Fruit fly (Drosophila melanogaster) whole organism, embryonic: ENCODE results near the gene Glut3.

ENCODE experiments used
- Awh ChIP-seq: fragments of 200-800 bp; sonication (Bioruptor generic); IDR thresholded peaks from 2 replicates; pipeline ENCODE4, ENCODE4 v1.3.6; 2022; ENCODE audit warnings: missing biosample characterization, missing genetic modification characterization
- Bgb ChIP-seq: fragments of 200-800 bp; sonication (Bioruptor generic); IDR thresholded peaks from 2 replicates; pipeline ENCODE4 v1.3.6; 2022; ENCODE audit warnings: missing biosample characterization, missing genetic modification characterization; ENCODE audit not compliant: partially characterized antibody
- CG10462 ChIP-seq: fragments of 200-800 bp; sonication (Bioruptor generic); optimal IDR thresholded peaks from 2 replicates; lab custom pipeline; 2016; ENCODE audit warnings: missing biosample characterization, missing genetic modification characterization
- CG10979 ChIP-seq: fragments of 200-800 bp; sonication (Bioruptor generic); optimal IDR thresholded peaks from 2 replicates; lab custom pipeline; 2018; ENCODE audit warnings: missing biosample characterization, mild to moderate bottlenecking, missing genetic modification characterization, moderate library complexity
- CG11398 ChIP-seq: fragments of 200-800 bp; sonication (Bioruptor generic); optimal IDR thresholded peaks from 2 replicates; lab custom pipeline; 2016; ENCODE audit warnings: missing biosample characterization, missing genetic modification characterization
- CG12236 ChIP-seq: fragments of 200-800 bp; sonication (Bioruptor generic); optimal IDR thresholded peaks from 2 replicates; lab custom pipeline; 2016; ENCODE audit warnings: missing biosample characterization, missing genetic modification characterization
- CG12744 ChIP-seq: fragments of 200-800 bp; sonication (Bioruptor generic); optimal IDR thresholded peaks from 2 replicates; lab custom pipeline; 2016; ENCODE audit warnings: missing biosample characterization, missing genetic modification characterization
- CG12942 ChIP-seq: fragments of 200-800 bp; sonication (Bioruptor generic); optimal IDR thresholded peaks from 3 replicates; lab custom pipeline; 2016; ENCODE audit warnings: missing biosample characterization, missing genetic modification characterization
- CG13296 ChIP-seq: fragments of 200-800 bp; sonication (Bioruptor generic); optimal IDR thresholded peaks from 3 replicates; lab custom pipeline; 2018; ENCODE audit warnings: missing biosample characterization, mild to moderate bottlenecking, missing genetic modification characterization
- CG14710 ChIP-seq: fragments of 200-800 bp; sonication (Bioruptor generic); optimal IDR thresholded peaks from 3 replicates; lab custom pipeline; 2019; ENCODE audit warnings: missing biosample characterization, mild to moderate bottlenecking, missing genetic modification characterization, moderate library complexity
- CG15269 ChIP-seq: fragments of 200-800 bp; sonication (Bioruptor generic); optimal IDR thresholded peaks from 2 replicates; lab custom pipeline; 2018; ENCODE audit warnings: missing biosample characterization, mild to moderate bottlenecking, missing genetic modification characterization, moderate library complexity
- CG17568 ChIP-seq: fragments of 200-800 bp; sonication (Bioruptor generic); optimal IDR thresholded peaks from 2 replicates; lab custom pipeline; 2018; ENCODE audit warnings: missing biosample characterization, mild to moderate bottlenecking, missing genetic modification characterization, moderate library complexity
- CG1832 ChIP-seq: fragments of 200-800 bp; sonication (Bioruptor generic); optimal IDR thresholded peaks from 2 replicates; lab custom pipeline; 2017; ENCODE audit warnings: missing biosample characterization, mild to moderate bottlenecking, missing genetic modification characterization, inconsistent platforms
- CG30431 ChIP-seq: fragments of 200-800 bp; sonication (Bioruptor generic); optimal IDR thresholded peaks from 2 replicates; lab custom pipeline; 2017; ENCODE audit warnings: missing biosample characterization, missing genetic modification characterization
- CG3281 ChIP-seq: fragments of 200-800 bp; sonication (Bioruptor generic); optimal IDR thresholded peaks from 3 replicates; lab custom pipeline; 2017; ENCODE audit warnings: missing biosample characterization, mild to moderate bottlenecking, missing genetic modification characterization
- CG4328 ChIP-seq: fragments of 200-800 bp; sonication (Bioruptor generic); optimal IDR thresholded peaks from 3 replicates; lab custom pipeline; 2017; ENCODE audit warnings: missing biosample characterization, missing genetic modification reagents, missing genetic modification characterization
- CG43689 ChIP-seq: fragments of 200-800 bp; sonication (Bioruptor generic); IDR thresholded peaks from 2 replicates; pipeline ENCODE4 v1.3.6; 2022; ENCODE audit warnings: missing biosample characterization, missing genetic modification characterization
- CG5180 ChIP-seq: fragments of 200-800 bp; sonication (Bioruptor generic); optimal IDR thresholded peaks from 3 replicates; lab custom pipeline; 2017; ENCODE audit warnings: missing biosample characterization, missing genetic modification characterization, mild to moderate bottlenecking, moderate library complexity, missing genetic modification reagents
- CG5245 ChIP-seq: fragments of 200-800 bp; sonication (Bioruptor generic); optimal IDR thresholded peaks from 3 replicates; lab custom pipeline; 2016; ENCODE audit warnings: missing biosample characterization, missing genetic modification characterization
- CG6683 ChIP-seq: fragments of 200-800 bp; sonication (Bioruptor generic); optimal IDR thresholded peaks from 2 replicates; lab custom pipeline; 2017; ENCODE audit warnings: missing biosample characterization, mild to moderate bottlenecking, missing genetic modification characterization, missing genetic modification reagents
- CG6813 ChIP-seq: fragments of 200-800 bp; sonication (Bioruptor generic); optimal IDR thresholded peaks from 2 replicates; lab custom pipeline; 2017; ENCODE audit warnings: missing biosample characterization, missing genetic modification characterization, mild to moderate bottlenecking, moderate library complexity, missing genetic modification reagents
- CG6854 ChIP-seq: fragments of 200-800 bp; sonication (Bioruptor generic); optimal IDR thresholded peaks from 3 replicates; lab custom pipeline; 2017; ENCODE audit warnings: missing biosample characterization, mild to moderate bottlenecking, missing genetic modification characterization
- CG7839 ChIP-seq: fragments of 200-800 bp; sonication (Bioruptor generic); optimal IDR thresholded peaks from 3 replicates; lab custom pipeline; 2018; ENCODE audit warnings: missing biosample characterization, mild to moderate bottlenecking, missing genetic modification characterization, moderate library complexity
- CG7987 ChIP-seq: fragments of 200-800 bp; sonication (Bioruptor generic); optimal IDR thresholded peaks from 2 replicates; lab custom pipeline; 2018; ENCODE audit warnings: missing biosample characterization, mild to moderate bottlenecking, missing genetic modification characterization, moderate library complexity
- Chrac-16 ChIP-seq: fragments of 200-800 bp; sonication (Bioruptor generic); optimal IDR thresholded peaks from 3 replicates; lab custom pipeline; 2016; ENCODE audit warnings: missing biosample characterization, missing genetic modification characterization
- Dip3 ChIP-seq: fragments of 200-800 bp; sonication (Bioruptor generic); optimal IDR thresholded peaks from 3 replicates; lab custom pipeline; 2016; ENCODE audit warnings: missing biosample characterization, missing genetic modification characterization
- Dref ChIP-seq: fragments of 200-800 bp; sonication (Bioruptor generic); IDR thresholded peaks from 2 replicates; pipeline ENCODE4 v1.3.6; 2022; ENCODE audit warnings: missing biosample characterization, missing genetic modification characterization
- HLHmδ ChIP-seq: fragments of 200-800 bp; sonication (Bioruptor generic); optimal IDR thresholded peaks from 2 replicates; lab custom pipeline; 2018; ENCODE audit warnings: missing biosample characterization, mild to moderate bottlenecking, missing genetic modification characterization, moderate library complexity
- Hand ChIP-seq: fragments of 200-800 bp; sonication (Bioruptor generic); optimal IDR thresholded peaks from 2 replicates; lab custom pipeline; 2017; ENCODE audit warnings: mild to moderate bottlenecking, missing biosample characterization, missing genetic modification reagents, missing genetic modification characterization
- Hr78 ChIP-seq, 2 experiments: fragments of 200-800 bp in 1 of 2; fragments of >200 bp in 1 of 2; sonication (Bioruptor generic) in 1 of 2; optimal IDR thresholded peaks; 2 replicates each; lab custom pipeline; 2017 to 2019; ENCODE audit warnings: missing biosample characterization in 2 of 2, missing genetic modification characterization in 2 of 2, mild to moderate bottlenecking in 1 of 2, moderate library complexity in 1 of 2
- Rfx ChIP-seq: fragments of 200-800 bp; sonication (Bioruptor generic); IDR thresholded peaks from 2 replicates; pipeline ENCODE4 v1.3.6; 2022; ENCODE audit warnings: missing biosample characterization, missing genetic modification characterization
- Spps ChIP-seq: fragments of 200-800 bp; sonication (Bioruptor generic); optimal IDR thresholded peaks from 2 replicates; lab custom pipeline; 2018; ENCODE audit warnings: missing biosample characterization, mild to moderate bottlenecking, missing genetic modification characterization
- Stat92E ChIP-seq, 3 experiments: fragments of >200 bp in 2 of 3; fragments of 200-800 bp in 1 of 3; sonication (Bioruptor generic) in 1 of 3; optimal IDR thresholded peaks; 2 replicates each; lab custom pipeline; 2017 to 2019; ENCODE audit warnings: missing biosample characterization in 3 of 3, missing genetic modification characterization in 3 of 3, mild to moderate bottlenecking in 1 of 3, moderate library complexity in 1 of 3
- Vsx1 ChIP-seq: fragments of 200-800 bp; sonication (Bioruptor generic); optimal IDR thresholded peaks from 2 replicates; lab custom pipeline; 2017; ENCODE audit warnings: missing biosample characterization, mild to moderate bottlenecking, missing genetic modification characterization, missing genetic modification reagents
- Xrp1 ChIP-seq: fragments of 200-800 bp; sonication (Bioruptor generic); IDR thresholded peaks from 2 replicates; pipeline ENCODE4 v1.3.6; 2022; ENCODE audit warnings: missing biosample characterization, missing genetic modification characterization
- ac ChIP-seq: fragments of 200-800 bp; sonication (Bioruptor generic); optimal IDR thresholded peaks from 3 replicates; lab custom pipeline; 2017; ENCODE audit warnings: missing biosample characterization, mild to moderate bottlenecking, missing genetic modification characterization
- chn ChIP-seq: fragments of 200-800 bp; sonication (Bioruptor generic); optimal IDR thresholded peaks from 2 replicates; lab custom pipeline; 2016; ENCODE audit warnings: missing biosample characterization, missing genetic modification characterization
- corto ChIP-seq: fragments of 200-800 bp; sonication (Bioruptor generic); optimal IDR thresholded peaks from 2 replicates; lab custom pipeline; 2016; ENCODE audit warnings: missing biosample characterization, mild to moderate bottlenecking, missing genetic modification characterization, moderate library complexity
- dan ChIP-seq: fragments of 200-800 bp; sonication (Bioruptor generic); IDR thresholded peaks from 2 replicates; pipeline ENCODE4 v1.3.6; 2022; ENCODE audit warnings: missing biosample characterization, missing genetic modification characterization
- disco-r ChIP-seq: fragments of 200-800 bp; sonication (Bioruptor generic); optimal IDR thresholded peaks from 2 replicates; lab custom pipeline; 2016; ENCODE audit warnings: missing biosample characterization, missing genetic modification characterization
- ewg ChIP-seq: fragments of 200-800 bp; sonication (Bioruptor generic); optimal IDR thresholded peaks from 3 replicates; lab custom pipeline; 2017; ENCODE audit warnings: mild to moderate bottlenecking, missing biosample characterization, missing genetic modification reagents, missing genetic modification characterization
- gro ChIP-seq: fragments of 200-800 bp; sonication (Bioruptor generic); optimal IDR thresholded peaks from 2 replicates; lab custom pipeline; 2016; ENCODE audit warnings: missing biosample characterization, missing genetic modification characterization
- lab ChIP-seq: fragments of 200-800 bp; sonication (Bioruptor generic); optimal IDR thresholded peaks from 3 replicates; lab custom pipeline; 2017; ENCODE audit warnings: missing biosample characterization, missing genetic modification characterization, mild to moderate bottlenecking, moderate library complexity, missing genetic modification reagents
- nom ChIP-seq: fragments of 200-800 bp; sonication (Bioruptor generic); optimal IDR thresholded peaks from 2 replicates; lab custom pipeline; 2017; ENCODE audit warnings: missing biosample characterization, missing genetic modification characterization, mild to moderate bottlenecking, moderate library complexity, missing genetic modification reagents
- odd ChIP-seq: fragments of 200-800 bp; sonication (Bioruptor generic); optimal IDR thresholded peaks from 2 replicates; lab custom pipeline; 2017; ENCODE audit warnings: missing biosample characterization, mild to moderate bottlenecking, missing genetic modification characterization
- shn ChIP-seq: fragments of 200-800 bp; sonication (Bioruptor generic); optimal IDR thresholded peaks from 3 replicates; lab custom pipeline; 2016; ENCODE audit warnings: missing biosample characterization, missing genetic modification characterization
- sim ChIP-seq: fragments of 200-800 bp; sonication (Bioruptor generic); IDR thresholded peaks from 2 replicates; pipeline ENCODE4 v1.3.6; 2022; ENCODE audit warnings: missing biosample characterization, missing genetic modification characterization
- sob ChIP-seq: fragments of 200-800 bp; sonication (Bioruptor generic); IDR thresholded peaks from 2 replicates; pipeline ENCODE4 v1.3.6; 2022; ENCODE audit warnings: missing biosample characterization, missing genetic modification characterization
- wek ChIP-seq: fragments of 200-800 bp; sonication (Bioruptor generic); optimal IDR thresholded peaks from 3 replicates; lab custom pipeline; 2018; ENCODE audit warnings: missing biosample characterization, mild to moderate bottlenecking, missing genetic modification characterization, moderate library complexity

The Glut3 gene

DNA sequence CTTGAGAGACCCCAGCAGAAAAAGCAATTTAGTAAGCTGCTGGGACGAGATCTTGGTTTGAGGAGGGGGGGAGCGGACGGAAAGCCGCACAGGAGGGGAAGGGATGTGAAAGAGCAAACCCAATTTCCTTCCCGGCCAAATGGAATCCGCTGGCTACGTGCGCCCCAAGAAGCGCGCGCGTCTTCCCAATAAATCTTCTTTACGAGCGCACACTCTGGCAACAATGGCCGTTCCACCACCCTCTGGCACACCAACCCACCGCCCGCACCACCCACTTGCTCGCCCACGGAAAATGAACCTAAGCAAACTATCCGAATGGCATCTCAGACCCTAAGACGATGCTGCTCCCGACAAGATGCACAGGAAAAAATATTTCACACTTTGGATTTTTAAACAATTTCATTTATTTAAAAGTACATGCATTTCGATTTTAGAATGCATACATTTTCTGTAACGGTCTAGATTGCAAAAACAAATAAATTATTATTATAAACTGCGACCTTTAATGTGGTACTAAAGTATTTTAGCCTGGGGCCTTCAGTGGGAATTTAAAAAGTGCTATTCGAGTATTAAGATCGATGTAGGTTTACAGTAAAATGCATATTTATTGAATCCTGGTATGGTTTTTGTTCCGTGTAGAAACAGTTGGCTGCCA, 6.0 kb downstream of the Glut3 start (continued):
- TF ChIP-seq Chrac-16 = peak; percentile 42
- TF ChIP-seq Vsx1 (GFP tag; lab: Kevin White, UChicago) = no peak
- TF ChIP-seq CG7839 (tag; lab: Kevin White, UChicago) = peak; percentile 67
- TF ChIP-seq Awh = no peak
- TF ChIP-seq dan (GFP tag; lab: Robert Waterston, UW) = no peak
- no peak for TF ChIP-seq CG1832 (GFP tag; lab: Kevin White, UChicago)
- TF ChIP-seq CG4328 (GFP tag; lab: Kevin White, UChicago) = no peak
- TF ChIP-seq CG3281 (GFP tag; lab: Kevin White, UChicago) = peak; percentile 73
- TF ChIP-seq CG15269 = peak; percentile 70
- TF ChIP-seq CG6813 = peak; percentile 54
- peak; percentile 50 for TF ChIP-seq CG6854
- TF ChIP-seq Spps (tag; lab: Kevin White, UChicago) = peak; percentile 22
- peak; percentile 66; the same call in 1 of the 2 replicates for TF ChIP-seq Xrp1 (GFP tag; lab: Robert Waterston, UW)
- no peak for TF ChIP-seq Rfx (GFP tag; lab: Robert Waterston, UW)
- TF ChIP-seq Dip3 (GFP tag; lab: Kevin White, UChicago) = no peak
- no peak for TF ChIP-seq CG43689 (GFP tag; lab: Robert Waterston, UW)
- peak; percentile 73 for TF ChIP-seq Hand
- TF ChIP-seq CG11398 (GFP tag; lab: Kevin White, UChicago) = no peak
- TF ChIP-seq sim (GFP tag; lab: Robert Waterston, UW) = no peak
- TF ChIP-seq chn (GFP tag; lab: Kevin White, UChicago) = peak; percentile 60
- no peak for TF ChIP-seq CG10462 (GFP tag; lab: Kevin White, UChicago)
- TF ChIP-seq Dref (GFP tag; lab: Robert Waterston, UW) = no peak
- TF ChIP-seq odd (GFP tag; lab: Kevin White, UChicago) = peak; percentile 38
- no peak for TF ChIP-seq CG17568
- TF ChIP-seq CG6683 (GFP tag; lab: Kevin White, UChicago) = peak; percentile 30
- peak; percentile 49 for TF ChIP-seq CG13296 (GFP tag; lab: Kevin White, UChicago)
- no peak for TF ChIP-seq wek (GFP tag; lab: Kevin White, UChicago)
- TF ChIP-seq Stat92E (GFP tag; optimal IDR thresholded peaks at IDR 0.05; lab: Kevin White, UChicago) = no peak
- peak; percentile 16 for TF ChIP-seq CG5245 (GFP tag; lab: Kevin White, UChicago)
- peak; percentile 26 for TF ChIP-seq CG7987 (GFP tag; lab: Kevin White, UChicago)
- no peak for TF ChIP-seq Hr78 (GFP tag; optimal IDR thresholded peaks at IDR 0.05; lab: Kevin White, UChicago)
- TF ChIP-seq HLHmδ (GFP tag; lab: Kevin White, UChicago) = no peak
- TF ChIP-seq Bgb (GFP tag; lab: Robert Waterston, UW) = no peak
- TF ChIP-seq disco-r (GFP tag; lab: Kevin White, UChicago) = no peak
- no peak for TF ChIP-seq ac (GFP tag; lab: Kevin White, UChicago)
- peak; percentile 15 for TF ChIP-seq CG5180 (GFP tag; lab: Kevin White, UChicago)
- no peak for TF ChIP-seq corto (GFP tag; lab: Kevin White, UChicago)
- TF ChIP-seq CG10979 (tag; lab: Kevin White, UChicago) = peak; percentile 66
- peak; percentile 13 for TF ChIP-seq CG30431
- TF ChIP-seq CG12236 (GFP tag; lab: Kevin White, UChicago) = no peak
- peak; percentile 16; the same call in 1 of the 2 replicates for TF ChIP-seq sob (GFP tag; lab: Robert Waterston, UW)
- TF ChIP-seq nom (GFP tag; lab: Kevin White, UChicago) = no peak
- TF ChIP-seq lab (GFP tag; lab: Kevin White, UChicago) = peak; percentile 69
- peak; percentile 3 for TF ChIP-seq CG12942 (GFP tag; lab: Kevin White, UChicago)
- TF ChIP-seq CG14710 (tag; lab: Kevin White, UChicago) = peak; percentile 62
- TF ChIP-seq CG12744 = peak; percentile 28
- TF ChIP-seq gro (GFP tag; lab: Kevin White, UChicago) = no peak
- TF ChIP-seq shn = no peak
- TF ChIP-seq ewg (GFP tag; lab: Kevin White, UChicago) = peak; percentile 44
